Fruit fly (Drosophila melanogaster): Measurements from ENCODE around the gene Ir7c.

DNA sequence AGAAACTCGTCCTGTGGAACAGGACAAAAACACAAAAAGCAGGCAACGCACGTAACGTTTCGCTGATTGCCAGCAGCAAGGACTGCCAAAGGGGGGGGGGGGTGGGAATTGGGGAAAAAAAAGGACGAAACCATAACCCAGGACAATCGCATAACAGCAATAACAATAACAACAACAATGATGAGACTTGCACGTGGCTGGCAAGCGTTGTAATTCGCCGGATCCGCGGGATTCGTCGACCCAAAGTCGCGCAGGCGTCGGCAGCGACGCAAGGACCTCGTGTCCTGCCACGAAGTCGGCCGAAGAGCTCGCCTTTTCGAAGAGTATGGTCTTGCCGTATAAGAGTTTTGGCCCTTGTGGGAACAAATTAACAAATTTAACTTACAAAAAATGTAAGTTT, 48.9 kb upstream of the Ir7c start:
- TF ChIP-seq EcR (GFP tag; optimal IDR thresholded peaks at IDR 0.05) (no peak), CG15710 (tag; optimal IDR thresholded peaks at IDR 0.05) (no peak)

Measured in whole organism, pupa.